Worm (Caenorhabditis elegans): ENCODE measurements around the gene C15H9.4.

Gene C15H9.4

ce11 chrX:6075209-6075608 is 22.2 kb upstream of the C15H9.4 start, which contains the start of gene lgc-58:
Gene lgc-58 (plus strand): TSS chrX:6075509.
- TF ChIP-seq ama-1 (optimal IDR thresholded peaks at IDR 0.05): no peak
- no peak for TF ChIP-seq elt-2 (tag; optimal IDR thresholded peaks at IDR 0.05)
- no peak for TF ChIP-seq elt-3 (tag; optimal IDR thresholded peaks at IDR 0.05)
- TF ChIP-seq elt-1 (tag; optimal IDR thresholded peaks at IDR 0.05): no peak
- no peak for TF ChIP-seq nhr-67 (tag; optimal IDR thresholded peaks at IDR 0.05)
- TF ChIP-seq snpc-4 (tag; optimal IDR thresholded peaks at IDR 0.05): no peak
- TF ChIP-seq nhr-77 (tag; optimal IDR thresholded peaks at IDR 0.05): no peak
- TF ChIP-seq ztf-11 (tag; optimal IDR thresholded peaks at IDR 0.05): no peak
- no peak for TF ChIP-seq unc-62 (GFP tag; optimal IDR thresholded peaks at IDR 0.05)
- TF ChIP-seq mml-1 (tag; optimal IDR thresholded peaks at IDR 0.05): no peak
- no peak for TF ChIP-seq egl-5 (tag; optimal IDR thresholded peaks at IDR 0.05)
- TF ChIP-seq ceh-16 (tag; optimal IDR thresholded peaks at IDR 0.05): no peak
- no peak for TF ChIP-seq nhr-12 (tag; optimal IDR thresholded peaks at IDR 0.05)
- TF ChIP-seq hmg-11 (tag; optimal IDR thresholded peaks at IDR 0.05): no peak
- no peak for TF ChIP-seq lsy-12 (tag; optimal IDR thresholded peaks at IDR 0.05)
- TF ChIP-seq ceh-82 (tag; optimal IDR thresholded peaks at IDR 0.05): no peak
- TF ChIP-seq ceh-28 (tag; optimal IDR thresholded peaks at IDR 0.05): no peak
- TF ChIP-seq lin-15B (tag; optimal IDR thresholded peaks at IDR 0.05): no peak

- TF ChIP-seq ZK546.5 (tag; optimal IDR thresholded peaks at IDR 0.05) (no peak), elt-3 (tag; optimal IDR thresholded peaks at IDR 0.05) (peak in 1 of 3 experiments; percentile 7), fkh-2 (tag; optimal IDR thresholded peaks at IDR 0.05) (no peak), ceh-28 (tag; optimal IDR thresholded peaks at IDR 0.05) (peak; percentile 14), aly-2 (tag; optimal IDR thresholded peaks at IDR 0.05) (no peak), ztf-4 (tag; optimal IDR thresholded peaks at IDR 0.05) (no peak), ceh-9 (tag; optimal IDR thresholded peaks at IDR 0.05) (no peak), pha-4 (tag; optimal IDR thresholded peaks at IDR 0.05) (no peak), elt-2 (tag; optimal IDR thresholded peaks at IDR 0.05) (peak; percentile 34), unc-39 (tag; optimal IDR thresholded peaks at IDR 0.05) (no peak), egl-5 (tag; optimal IDR thresholded peaks at IDR 0.05) (no peak), nhr-23 (tag; optimal IDR thresholded peaks at IDR 0.05) (peak; percentile 47)
Measured at ce11 chrX:6081793-6082192, 15.7 kb upstream of the C15H9.4 start.

- TF ChIP-seq ama-1 (optimal IDR thresholded peaks at IDR 0.05): no peak
- no peak for TF ChIP-seq eor-1 (tag; optimal IDR thresholded peaks at IDR 0.05)
- TF ChIP-seq ceh-9 (tag; optimal IDR thresholded peaks at IDR 0.05): no peak
- no peak for TF ChIP-seq nhr-77 (tag; optimal IDR thresholded peaks at IDR 0.05)
- no peak for TF ChIP-seq jun-1 (tag; optimal IDR thresholded peaks at IDR 0.05)
- TF ChIP-seq ztf-11 (tag; optimal IDR thresholded peaks at IDR 0.05): no peak
- no peak for TF ChIP-seq nhr-23 (tag; optimal IDR thresholded peaks at IDR 0.05)
- TF ChIP-seq fkh-10 (GFP tag; optimal IDR thresholded peaks at IDR 0.05): no peak
- TF ChIP-seq lin-39 (tag; optimal IDR thresholded peaks at IDR 0.05): no peak
- TF ChIP-seq fos-1 (tag; optimal IDR thresholded peaks at IDR 0.05): no peak
- no peak for TF ChIP-seq elt-1 (tag; optimal IDR thresholded peaks at IDR 0.05)
- no peak for TF ChIP-seq nhr-12 (tag; optimal IDR thresholded peaks at IDR 0.05)
- no peak for TF ChIP-seq tbx-2 (tag; optimal IDR thresholded peaks at IDR 0.05)
- no peak for TF ChIP-seq ceh-16 (tag; optimal IDR thresholded peaks at IDR 0.05)
- TF ChIP-seq mml-1 (tag; optimal IDR thresholded peaks at IDR 0.05): no peak
- TF ChIP-seq R02D3.7 (tag; optimal IDR thresholded peaks at IDR 0.05): no peak
- no peak for TF ChIP-seq snpc-4 (tag; optimal IDR thresholded peaks at IDR 0.05)
- no peak for TF ChIP-seq hmg-11 (tag; optimal IDR thresholded peaks at IDR 0.05)
Measured at ce11 chrX:6082660-6083059, 14.8 kb upstream of the C15H9.4 start, which contains the start of gene C45B2.3. Gene C45B2.3 (plus strand): TSS chrX:6082960.

- no peak for TF ChIP-seq nhr-12 (tag; optimal IDR thresholded peaks at IDR 0.05)
- no peak for TF ChIP-seq pqm-1 (tag; optimal IDR thresholded peaks at IDR 0.05)
- no peak for TF ChIP-seq nhr-237 (tag; optimal IDR thresholded peaks at IDR 0.05)
- no peak for TF ChIP-seq ceh-82 (tag; optimal IDR thresholded peaks at IDR 0.05)
Measured at ce11 chrX:6084439-6084838, 13.0 kb upstream of the C15H9.4 start, which contains the start of gene C45B2.2. Gene C45B2.2 (plus strand): TSS chrX:6084739.

- TF ChIP-seq nfya-1 (tag; optimal IDR thresholded peaks at IDR 0.05; ENCODE audit: insufficient read depth) (no peak), nhr-28 (tag; optimal IDR thresholded peaks at IDR 0.05) (no peak), snpc-4 (tag; optimal IDR thresholded peaks at IDR 0.05) (no peak), elt-1 (tag; optimal IDR thresholded peaks at IDR 0.05) (no peak), hmg-11 (tag; optimal IDR thresholded peaks at IDR 0.05) (no peak), unc-62 (GFP tag; optimal IDR thresholded peaks at IDR 0.05) (no peak), ceh-28 (tag; optimal IDR thresholded peaks at IDR 0.05) (no peak), ama-1 (optimal IDR thresholded peaks at IDR 0.05) (no peak), ZK546.5 (tag; optimal IDR thresholded peaks at IDR 0.05) (no peak), tbx-2 (tag; optimal IDR thresholded peaks at IDR 0.05) (no peak), elt-2 (tag; optimal IDR thresholded peaks at IDR 0.05) (no peak), lin-39 (tag; optimal IDR thresholded peaks at IDR 0.05) (no peak), ceh-16 (tag; optimal IDR thresholded peaks at IDR 0.05) (no peak)
Measured at ce11 chrX:6085824-6086223, 11.6 kb upstream of the C15H9.4 start, which contains the start of gene C45B2.1. Gene C45B2.1 (plus strand): TSS chrX:6086124.
